Worm (Caenorhabditis elegans) whole organism, L1 larva: ENCODE results near the gene F43H9.4.

Experiments
- C04F5.9 ChIP-seq: sonication (generic microtip); optimal IDR thresholded peaks from 2 replicates; lab custom pipeline; 2016; ENCODE audit warnings: missing genetic modification characterization, missing compliant biosample characterization
- C34B4.2 ChIP-seq: sonication (generic microtip); optimal IDR thresholded peaks from 2 replicates; lab custom pipeline; 2017; ENCODE audit warnings: mild to moderate bottlenecking, missing genetic modification characterization, missing compliant biosample characterization
- F16B12.6 ChIP-seq: fragments of 150-350 bp; optimal IDR thresholded peaks from 2 replicates; lab custom pipeline; 2014; ENCODE audit warnings: missing biosample characterization, missing genetic modification characterization
- aha-1 ChIP-seq: fragments of 150-350 bp; optimal IDR thresholded peaks from 2 replicates; lab custom pipeline; 2014; ENCODE audit warnings: missing biosample characterization, missing genetic modification characterization
- blmp-1 ChIP-seq: fragments of 150-350 bp; optimal IDR thresholded peaks from 2 replicates; lab custom pipeline; 2014; ENCODE audit warnings: missing biosample characterization, missing genetic modification characterization
- ceh-82 ChIP-seq, 3 experiments: fragments of 150-350 bp in 1 of 3; sonication (generic microtip) in 2 of 3; optimal IDR thresholded peaks; 2 replicates each; lab custom pipeline; 2014 to 2017; ENCODE audit warnings: missing biosample characterization in 3 of 3, missing genetic modification characterization in 3 of 3
- ceh-88 ChIP-seq: fragments of 200-800 bp; sonication (Bioruptor generic); IDR thresholded peaks from 2 replicates; pipeline ENCODE4 v1.3.6; 2022; ENCODE audit warnings: missing genetic modification characterization, missing compliant biosample characterization
- ces-1 ChIP-seq: fragments of 150-350 bp; optimal IDR thresholded peaks from 2 replicates; lab custom pipeline; 2014; ENCODE audit warnings: missing biosample characterization, missing genetic modification reagents, missing genetic modification characterization
- efl-1 ChIP-seq, 4 experiments: fragments of 150-350 bp; optimal IDR thresholded peaks in 3 of 4; peaks in 1 of 4; 1 replicate in 1 of 4; 2 replicates in 3 of 4; lab custom pipeline; 2014; ENCODE audit warnings: missing biosample characterization in 2 of 4, missing genetic modification characterization in 2 of 4, missing genetic modification reagents in 2 of 4
- efl-3 ChIP-seq: fragments of 200-800 bp; sonication (Bioruptor generic); optimal IDR thresholded peaks from 2 replicates; lab custom pipeline; 2018; ENCODE audit warnings: mild to moderate bottlenecking, missing genetic modification characterization, missing compliant biosample characterization
- elt-2 ChIP-seq: sonication (generic microtip); optimal IDR thresholded peaks from 2 replicates; lab custom pipeline; 2016; ENCODE audit warnings: missing genetic modification characterization, mild to moderate bottlenecking, inconsistent platforms, missing compliant biosample characterization, missing genetic modification reagents
- elt-3 ChIP-seq, 6 experiments: fragments of 150-350 bp in 1 of 6; sonication (generic microtip); optimal IDR thresholded peaks; 2 replicates each; lab custom pipeline; 2017 to 2018; ENCODE audit warnings: missing biosample characterization in 6 of 6, missing genetic modification characterization in 6 of 6, inconsistent platforms in 1 of 6
- ets-5 ChIP-seq: fragments of 200-800 bp; sonication (Bioruptor generic); IDR thresholded peaks from 2 replicates; pipeline ENCODE4 v1.3.6; 2022; ENCODE audit warnings: missing genetic modification characterization, missing compliant biosample characterization
- grh-1 ChIP-seq: fragments of 200-800 bp; sonication (Bioruptor generic); IDR thresholded peaks from 2 replicates; pipeline ENCODE4 v1.3.6; 2022; ENCODE audit warnings: missing genetic modification reagents, missing genetic modification characterization, missing compliant biosample characterization
- irx-1 ChIP-seq: sonication (generic microtip); optimal IDR thresholded peaks from 2 replicates; lab custom pipeline; 2016; ENCODE audit warnings: missing genetic modification characterization, missing compliant biosample characterization
- isw-1 ChIP-seq: fragments of 200-800 bp; sonication (Bioruptor generic); IDR thresholded peaks from 2 replicates; pipeline ENCODE4 v1.3.6; 2022; ENCODE audit warnings: missing genetic modification characterization, missing compliant biosample characterization
- jun-1 ChIP-seq: fragments of 150-350 bp; optimal IDR thresholded peaks from 2 replicates; lab custom pipeline; 2014; ENCODE audit warnings: missing biosample characterization, missing genetic modification reagents, missing genetic modification characterization
- lin-14 ChIP-seq: fragments of 200-800 bp; sonication (Bioruptor generic); optimal IDR thresholded peaks from 2 replicates; lab custom pipeline; 2018; ENCODE audit warnings: mild to moderate bottlenecking, missing genetic modification characterization, moderate library complexity, missing compliant biosample characterization
- lin-35 ChIP-seq, 2 experiments: fragments of 150-350 bp; optimal IDR thresholded peaks; 2 replicates each; lab custom pipeline; 2014; ENCODE audit warnings: missing biosample characterization in 2 of 2, missing genetic modification characterization in 2 of 2, missing genetic modification reagents in 2 of 2
- lir-3 ChIP-seq: sonication (generic microtip); optimal IDR thresholded peaks from 2 replicates; lab custom pipeline; 2016; ENCODE audit warnings: mild to moderate bottlenecking, missing genetic modification characterization, moderate library complexity, missing compliant biosample characterization; ENCODE audit not compliant: poor library complexity
- mab-9 ChIP-seq: fragments of 200-800 bp; sonication (Bioruptor generic); IDR thresholded peaks from 2 replicates; pipeline ENCODE4 v1.3.6; 2022; ENCODE audit warnings: missing genetic modification reagents, missing genetic modification characterization, missing compliant biosample characterization
- mdl-1 ChIP-seq, 2 experiments: fragments of 150-350 bp; optimal IDR thresholded peaks; 2 replicates each; lab custom pipeline; 2014 to 2017; ENCODE audit warnings: missing biosample characterization in 2 of 2, missing genetic modification characterization in 2 of 2, inconsistent platforms in 1 of 2
- mep-1 ChIP-seq: fragments of 150-350 bp; optimal IDR thresholded peaks from 2 replicates; lab custom pipeline; 2014; ENCODE audit warnings: missing biosample characterization, missing genetic modification characterization
- nhr-20 ChIP-seq: sonication (generic microtip); optimal IDR thresholded peaks from 2 replicates; lab custom pipeline; 2016; ENCODE audit warnings: mild to moderate bottlenecking, missing genetic modification characterization, missing compliant biosample characterization
- nhr-237 ChIP-seq: fragments of 150-350 bp; optimal IDR thresholded peaks from 2 replicates; lab custom pipeline; 2014; ENCODE audit warnings: missing biosample characterization, missing genetic modification characterization
- nhr-71 ChIP-seq: sonication (generic microtip); optimal IDR thresholded peaks from 2 replicates; lab custom pipeline; 2016; ENCODE audit warnings: mild to moderate bottlenecking, missing genetic modification characterization, moderate library complexity, missing compliant biosample characterization
- nhr-76 ChIP-seq: sonication (generic microtip); optimal IDR thresholded peaks from 2 replicates; lab custom pipeline; 2017; ENCODE audit warnings: missing biosample characterization, missing genetic modification characterization
- nhr-85 ChIP-seq: sonication (generic microtip); peaks from one replicate; lab custom pipeline; 2016; ENCODE audit warnings: missing genetic modification characterization, inconsistent platforms, missing compliant biosample characterization
- snu-23 ChIP-seq: sonication (generic microtip); optimal IDR thresholded peaks from 2 replicates; lab custom pipeline; 2016; ENCODE audit warnings: missing genetic modification characterization, missing compliant biosample characterization
- swsn-7 ChIP-seq: sonication (generic microtip); optimal IDR thresholded peaks from 2 replicates; lab custom pipeline; 2016; ENCODE audit warnings: missing genetic modification characterization, missing compliant biosample characterization
- vab-15 ChIP-seq: sonication (generic microtip); optimal IDR thresholded peaks from 2 replicates; lab custom pipeline; 2017; ENCODE audit warnings: missing genotype, mild to moderate bottlenecking, missing genetic modification characterization, missing compliant biosample characterization
- xbp-1 ChIP-seq: sonication (generic microtip); optimal IDR thresholded peaks from 2 replicates; lab custom pipeline; 2016; ENCODE audit warnings: missing genetic modification characterization, missing compliant biosample characterization

The F43H9.4 gene

DNA sequence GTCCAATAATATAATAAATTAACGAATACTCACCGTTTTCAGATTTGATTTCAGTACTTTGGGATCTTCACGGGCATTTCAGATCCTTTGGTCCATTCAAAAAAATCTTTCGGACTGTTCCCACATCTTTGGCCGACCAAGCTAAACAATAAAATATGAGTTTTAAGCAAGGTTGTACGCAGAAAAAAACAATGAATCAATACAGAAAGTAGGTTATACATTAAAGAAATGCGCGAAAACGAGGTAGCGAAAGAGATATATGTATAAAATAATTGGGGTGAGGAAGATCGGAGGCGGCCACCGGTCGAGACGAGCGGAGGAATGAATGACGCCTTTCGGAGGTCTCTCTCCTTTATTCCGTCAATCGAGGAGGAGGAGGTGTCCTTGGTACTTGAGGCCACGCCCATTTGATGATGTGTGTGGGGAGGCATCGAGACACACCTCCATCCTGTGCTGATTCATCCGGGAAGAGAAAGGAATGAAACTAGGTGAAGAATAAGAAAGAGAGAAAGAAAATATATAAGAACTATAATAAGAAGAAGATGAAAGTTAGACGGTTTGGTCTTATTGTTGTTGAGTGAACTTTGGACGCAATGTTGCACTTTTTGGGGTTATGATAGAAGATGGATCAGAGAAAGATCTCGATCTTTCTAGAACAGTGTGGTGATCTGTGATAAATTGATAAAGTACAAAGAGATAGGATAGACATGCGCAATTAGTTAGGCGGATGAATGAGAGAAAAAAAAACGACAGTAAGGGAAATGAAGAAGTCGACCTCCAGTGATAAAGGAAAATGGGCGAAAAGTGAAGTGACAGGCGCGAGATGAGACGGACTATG is 14.0 kb downstream of the F43H9.4 start (continued):
- TF ChIP-seq swsn-7 (tag; lab: Kevin White, UChicago) (no peak), vab-15 (no peak), nhr-76 (tag; lab: Kevin White, UChicago) (no peak), ets-5 (GFP tag; lab: Robert Waterston, UW) (no peak), jun-1 (tag; lab: Kevin White, UChicago) (no peak), lin-14 (GFP tag; lab: Kevin White, UChicago) (peak; percentile 61), mab-9 (no peak), nhr-71 (tag; lab: Kevin White, UChicago) (peak; percentile 54), ceh-88 (no peak), elt-2 (tag; lab: Kevin White, UChicago) (no peak)

DNA sequence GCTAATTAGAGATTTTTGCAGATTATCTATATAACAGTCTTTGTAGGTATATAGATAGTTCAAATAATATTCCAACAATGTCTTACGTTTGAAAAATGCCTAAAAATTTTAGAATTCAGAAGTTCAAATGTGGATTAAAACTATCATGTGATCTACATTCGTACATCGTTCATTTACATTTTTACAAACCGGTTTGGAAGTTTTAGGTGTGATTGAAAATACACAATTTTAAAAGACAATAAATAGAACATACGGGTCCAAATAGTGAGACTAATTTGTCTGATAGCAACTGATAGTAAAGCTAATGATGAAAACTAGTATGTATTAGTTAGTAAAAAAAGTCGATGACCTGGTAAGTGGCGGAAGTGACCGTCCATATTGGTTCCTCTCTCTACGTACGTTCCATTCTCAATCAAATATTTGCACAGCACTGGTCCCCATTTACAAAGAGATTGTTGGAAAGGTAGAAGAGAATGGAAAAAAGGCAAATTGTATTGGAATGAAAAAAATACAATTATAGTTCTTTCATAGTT is 14.9 kb downstream of the F43H9.4 start:
- TF ChIP-seq lin-14 (GFP tag; lab: Kevin White, UChicago) = peak; percentile 36
- no peak for TF ChIP-seq nhr-237
- peak; percentile 81 for TF ChIP-seq nhr-85 (tag; lab: Kevin White, UChicago)
- peak in 1 of 2 experiments; percentile 12 for TF ChIP-seq lin-35 (GFP tag; optimal IDR thresholded peaks at IDR 0.05; lab: Kevin White, UChicago)
- TF ChIP-seq isw-1 (GFP tag; lab: Robert Waterston, UW) = no peak
- peak; percentile 60 for TF ChIP-seq grh-1 (GFP tag; lab: Robert Waterston, UW)
- TF ChIP-seq efl-1 (optimal IDR thresholded peaks at IDR 0.05; lab: Kevin White, UChicago) = no peak
- peak in 1 of 2 experiments; percentile 90 for TF ChIP-seq efl-1 (GFP tag; optimal IDR thresholded peaks at IDR 0.05 in 1 of 2; lab: Kevin White, UChicago)
- no peak for TF ChIP-seq mdl-1 (tag; optimal IDR thresholded peaks at IDR 0.05; lab: Kevin White, UChicago)
- no peak for TF ChIP-seq irx-1
- TF ChIP-seq mab-9 = no peak
- no peak for TF ChIP-seq ces-1 (GFP tag; lab: Kevin White, UChicago)
- TF ChIP-seq nhr-20 = peak; percentile 2

DNA sequence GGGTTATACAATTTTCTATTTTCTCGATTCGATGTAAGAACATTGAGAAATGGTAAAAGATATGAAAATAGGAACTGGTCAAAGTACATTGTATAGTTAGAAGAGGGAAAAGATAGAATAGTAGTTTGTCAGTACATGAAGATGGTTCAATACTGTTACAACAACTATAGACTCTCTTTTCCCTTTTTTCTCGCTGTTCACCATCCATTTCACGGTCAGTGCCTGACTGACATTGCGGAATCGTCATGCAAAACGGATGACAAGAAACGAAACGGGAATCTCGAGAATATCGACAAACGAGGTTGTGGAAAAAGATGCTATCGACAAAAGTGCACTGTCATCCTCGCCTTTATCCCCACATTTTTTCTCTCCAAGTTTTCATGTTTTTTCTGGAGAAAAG is 17.2 kb downstream of the F43H9.4 start:
- no peak for TF ChIP-seq efl-1 (optimal IDR thresholded peaks at IDR 0.05; lab: Kevin White, UChicago)
- TF ChIP-seq efl-1 (GFP tag; optimal IDR thresholded peaks at IDR 0.05 in 1 of 2; lab: Kevin White, UChicago) = peak in 1 of 2 experiments; percentile 41
- no peak for TF ChIP-seq C04F5.9 (tag; lab: Kevin White, UChicago)
- TF ChIP-seq snu-23 = peak; percentile 28
- TF ChIP-seq nhr-20 = peak; percentile 35
- no peak for TF ChIP-seq lir-3 (tag; lab: Kevin White, UChicago)
- peak; percentile 92 for TF ChIP-seq blmp-1 (tag; lab: Kevin White, UChicago)
- TF ChIP-seq lin-14 (GFP tag; lab: Kevin White, UChicago) = peak; percentile 62
- no peak for TF ChIP-seq ceh-82 (tag; optimal IDR thresholded peaks at IDR 0.05; lab: Kevin White, UChicago)
- TF ChIP-seq ets-5 (GFP tag; lab: Robert Waterston, UW) = no peak
- TF ChIP-seq elt-3 (tag; optimal IDR thresholded peaks at IDR 0.05; lab: Kevin White, UChicago) = peak in 2 of 6 experiments; percentile 33 to 36
- peak; percentile 38 for TF ChIP-seq mep-1 (tag; lab: Kevin White, UChicago)
- TF ChIP-seq nhr-71 (tag; lab: Kevin White, UChicago) = peak; percentile 15

ce11 chrV:8044957-8045356 is 18.4 kb downstream of the F43H9.4 start:
- TF ChIP-seq grh-1 (GFP tag; lab: Robert Waterston, UW) (0 out of 2 replicates have a peak, but pooled peaks have one; percentile 7), efl-3 (GFP tag; lab: Kevin White, UChicago) (no peak), snu-23 (peak; percentile 2), mep-1 (tag; lab: Kevin White, UChicago) (peak; percentile 46), F16B12.6 (tag; lab: Kevin White, UChicago) (no peak), nhr-20 (peak; percentile 10), lin-14 (GFP tag; lab: Kevin White, UChicago) (peak; percentile 61), efl-1 (optimal IDR thresholded peaks at IDR 0.05; lab: Kevin White, UChicago) (no peak), efl-1 (GFP tag; optimal IDR thresholded peaks at IDR 0.05 in 1 of 2; lab: Kevin White, UChicago) (peak in 1 of 2 experiments; percentile 66), xbp-1 (tag; lab: Kevin White, UChicago) (no peak), C34B4.2 (tag; lab: Kevin White, UChicago) (no peak), nhr-85 (tag; lab: Kevin White, UChicago) (peak; percentile 84), aha-1 (tag; lab: Kevin White, UChicago) (no peak), blmp-1 (tag; lab: Kevin White, UChicago) (peak; percentile 68)
